Worm (Caenorhabditis elegans) whole organism, late embryonic: ENCODE measurements around the gene F22F7.8.

ENCODE experiments used
- C08G9.2 ChIP-seq: sonication (generic microtip); optimal IDR thresholded peaks from 2 replicates; lab custom pipeline; 2016; ENCODE audit warnings: mild to moderate bottlenecking, missing genetic modification characterization, moderate library complexity, missing compliant biosample characterization
- F13H6.1 ChIP-seq: sonication (generic microtip); optimal IDR thresholded peaks from 2 replicates; lab custom pipeline; 2016; ENCODE audit warnings: missing genetic modification characterization, missing compliant biosample characterization
- K02D7.2 ChIP-seq: sonication (generic microtip); optimal IDR thresholded peaks from 2 replicates; lab custom pipeline; 2017; ENCODE audit warnings: mild to moderate bottlenecking, missing genetic modification characterization, missing compliant biosample characterization
- K09A11.1 ChIP-seq: sonication (generic microtip); optimal IDR thresholded peaks from 2 replicates; lab custom pipeline; 2017; ENCODE audit warnings: antibody characterized with exemption, mild to moderate bottlenecking, missing genetic modification characterization, missing compliant biosample characterization; ENCODE audit not compliant: insufficient read depth
- T23F11.4 ChIP-seq: fragments of 200-800 bp; sonication (Bioruptor generic); optimal IDR thresholded peaks from 2 replicates; lab custom pipeline; 2018; ENCODE audit warnings: mild to moderate bottlenecking, missing genetic modification characterization, missing compliant biosample characterization
- ahr-1 ChIP-seq: sonication (generic microtip); optimal IDR thresholded peaks from 2 replicates; lab custom pipeline; 2016; ENCODE audit warnings: missing genetic modification characterization, missing compliant biosample characterization
- ama-1 ChIP-seq: fragments of 150-350 bp; optimal IDR thresholded peaks from 2 replicates; lab custom pipeline; 2014
- ceh-18 ChIP-seq: sonication (generic microtip); optimal IDR thresholded peaks from 2 replicates; lab custom pipeline; 2016; ENCODE audit warnings: missing genetic modification characterization, missing compliant biosample characterization
- ceh-2 ChIP-seq: sonication (generic microtip); optimal IDR thresholded peaks from 2 replicates; lab custom pipeline; 2016; ENCODE audit warnings: missing genotype, missing genetic modification characterization, missing compliant biosample characterization
- ceh-31 ChIP-seq: sonication (generic microtip); optimal IDR thresholded peaks from 2 replicates; lab custom pipeline; 2016; ENCODE audit warnings: missing genetic modification characterization, missing compliant biosample characterization
- ceh-34 ChIP-seq: sonication (generic microtip); optimal IDR thresholded peaks from 2 replicates; lab custom pipeline; 2016; ENCODE audit warnings: mild to moderate bottlenecking, missing genetic modification characterization, missing compliant biosample characterization
- ceh-6 ChIP-seq: fragments of 200-800 bp; sonication (Bioruptor generic); optimal IDR thresholded peaks from 2 replicates; lab custom pipeline; 2018; ENCODE audit warnings: mild to moderate bottlenecking, missing genetic modification characterization, missing compliant biosample characterization
- dmd-4 ChIP-seq: sonication (generic microtip); optimal IDR thresholded peaks from 2 replicates; lab custom pipeline; 2016; ENCODE audit warnings: borderline replicate concordance, missing genetic modification characterization, missing compliant biosample characterization
- fax-1 ChIP-seq: sonication (generic microtip); optimal IDR thresholded peaks from 2 replicates; lab custom pipeline; 2016; ENCODE audit warnings: missing genotype, missing genetic modification characterization, missing compliant biosample characterization
- fkh-6 ChIP-seq: sonication (generic microtip); optimal IDR thresholded peaks from 2 replicates; lab custom pipeline; 2016; ENCODE audit warnings: missing genetic modification characterization, missing compliant biosample characterization
- hlh-15 ChIP-seq: sonication (generic microtip); optimal IDR thresholded peaks from 2 replicates; lab custom pipeline; 2016; ENCODE audit warnings: missing genetic modification characterization, missing compliant biosample characterization
- hlh-30 ChIP-seq: sonication (generic microtip); optimal IDR thresholded peaks from 2 replicates; lab custom pipeline; 2017; ENCODE audit warnings: antibody characterized with exemption, missing genetic modification characterization, missing compliant biosample characterization; ENCODE audit not compliant: insufficient read depth
- hlh-6 ChIP-seq: sonication (generic microtip); optimal IDR thresholded peaks from 2 replicates; lab custom pipeline; 2016; ENCODE audit warnings: missing genotype, missing genetic modification characterization, missing compliant biosample characterization
- lim-6 ChIP-seq: sonication (generic microtip); optimal IDR thresholded peaks from 2 replicates; lab custom pipeline; 2016; ENCODE audit warnings: missing genetic modification characterization, missing compliant biosample characterization
- lin-11 ChIP-seq: fragments of 200-800 bp; sonication (Bioruptor generic); optimal IDR thresholded peaks from 2 replicates; lab custom pipeline; 2018; ENCODE audit warnings: mild to moderate bottlenecking, missing genetic modification characterization, missing compliant biosample characterization
- madf-2 ChIP-seq: sonication (generic microtip); optimal IDR thresholded peaks from 2 replicates; lab custom pipeline; 2017; ENCODE audit warnings: missing genetic modification characterization, missing compliant biosample characterization
- nfya-1 ChIP-seq: sonication (generic microtip); optimal IDR thresholded peaks from 2 replicates; lab custom pipeline; 2017; ENCODE audit warnings: missing genetic modification characterization, mild to moderate bottlenecking, missing compliant biosample characterization, antibody characterized with exemption, moderate library complexity
- nhr-11 ChIP-seq: fragments of 150-350 bp; optimal IDR thresholded peaks from 2 replicates; lab custom pipeline; 2014; ENCODE audit warnings: missing biosample characterization, missing genetic modification characterization
- npax-4 ChIP-seq: sonication (generic microtip); optimal IDR thresholded peaks from 2 replicates; lab custom pipeline; 2016; ENCODE audit warnings: missing genetic modification characterization, missing compliant biosample characterization
- pag-3 ChIP-seq: sonication (generic microtip); optimal IDR thresholded peaks from 2 replicates; lab custom pipeline; 2016; ENCODE audit warnings: missing compliant biosample characterization, missing genetic modification characterization, borderline replicate concordance
- pat-9 ChIP-seq: fragments of 200-800 bp; sonication (Bioruptor generic); optimal IDR thresholded peaks from 2 replicates; lab custom pipeline; 2018; ENCODE audit warnings: mild to moderate bottlenecking, missing genetic modification characterization, moderate library complexity, missing compliant biosample characterization
- pax-1 ChIP-seq: fragments of 150-350 bp; optimal IDR thresholded peaks from 2 replicates; lab custom pipeline; 2014; ENCODE audit warnings: missing biosample characterization, missing genetic modification characterization
- pha-4 ChIP-seq: fragments of 150-350 bp; optimal IDR thresholded peaks from 2 replicates; lab custom pipeline; 2018; ENCODE audit warnings: missing biosample characterization, missing genetic modification reagents, missing genetic modification characterization
- ref-2 ChIP-seq: sonication (generic microtip); optimal IDR thresholded peaks from 2 replicates; lab custom pipeline; 2016; ENCODE audit warnings: missing genetic modification characterization, missing compliant biosample characterization
- rnt-1 ChIP-seq: sonication (generic microtip); optimal IDR thresholded peaks from 2 replicates; lab custom pipeline; 2016; ENCODE audit warnings: missing genetic modification characterization, missing compliant biosample characterization
- sdc-2 ChIP-seq: sonication (generic microtip); optimal IDR thresholded peaks from 2 replicates; lab custom pipeline; 2016; ENCODE audit warnings: missing genotype, missing genetic modification characterization, missing compliant biosample characterization
- sox-4 ChIP-seq: sonication (generic microtip); optimal IDR thresholded peaks from 2 replicates; lab custom pipeline; 2017; ENCODE audit warnings: mild to moderate bottlenecking, missing genetic modification characterization, inconsistent platforms, missing compliant biosample characterization
- syd-9 ChIP-seq: sonication (generic microtip); optimal IDR thresholded peaks from 2 replicates; lab custom pipeline; 2016; ENCODE audit warnings: mild to moderate bottlenecking, missing genetic modification characterization, moderate library complexity, missing compliant biosample characterization
- tbx-2 ChIP-seq: sonication (generic microtip); optimal IDR thresholded peaks from 2 replicates; lab custom pipeline; 2016; ENCODE audit warnings: missing genetic modification characterization, missing compliant biosample characterization
- unc-42 ChIP-seq: sonication (generic microtip); optimal IDR thresholded peaks from 2 replicates; lab custom pipeline; 2016; ENCODE audit warnings: missing genotype, missing genetic modification characterization, missing compliant biosample characterization
- unc-86 ChIP-seq: sonication (generic microtip); optimal IDR thresholded peaks from 2 replicates; lab custom pipeline; 2016; ENCODE audit warnings: missing genetic modification characterization, missing compliant biosample characterization

F22F7.8 gene

ce11 chrV:2138287-2138686 is 16.5 kb upstream of the F22F7.8 start:
- TF ChIP-seq syd-9 (tag; lab: Kevin White, UChicago) (no peak), pag-3 (tag; lab: Kevin White, UChicago) (no peak), ceh-2 (tag; lab: Kevin White, UChicago) (no peak), pat-9 (tag; lab: Kevin White, UChicago) (no peak)
- TF ChIP-seq, all 69 proteins: peak for 0

- TF ChIP-seq unc-86 = no peak
- no peak for TF ChIP-seq sdc-2 (tag; lab: Kevin White, UChicago)
- no peak for TF ChIP-seq hlh-6
- no peak for TF ChIP-seq T23F11.4
- TF ChIP-seq ceh-34 (tag; lab: Kevin White, UChicago) = no peak
- TF ChIP-seq, all 69 proteins: peak for 0
These were observed 15.2 kb upstream of the F22F7.8 start for ce11 chrV:2137010-2137409.

- TF ChIP-seq unc-42 (tag; lab: Kevin White, UChicago) = peak; percentile 3
- no peak for TF ChIP-seq fkh-6 (tag; lab: Kevin White, UChicago)
- TF ChIP-seq lim-6 (tag; lab: Kevin White, UChicago) = no peak
- TF ChIP-seq ceh-2 (tag; lab: Kevin White, UChicago) = no peak
- TF ChIP-seq sox-4 (tag; lab: Kevin White, UChicago) = peak; percentile 21
- TF ChIP-seq pha-4 = no peak
- TF ChIP-seq, all 69 proteins: peak for 2
These were observed 13.6 kb upstream of the F22F7.8 start for ce11 chrV:2135323-2135722.

- TF ChIP-seq unc-42 (tag; lab: Kevin White, UChicago) (peak; percentile 19), F13H6.1 (tag; lab: Kevin White, UChicago) (no peak), hlh-30 (tag; lab: Kevin White, UChicago) (peak; percentile 56)
These were observed 12.6 kb upstream of the F22F7.8 start for ce11 chrV:2134340-2134739.

ce11 chrV:2133512-2133911 is 11.8 kb upstream of the F22F7.8 start:
- no peak for TF ChIP-seq npax-4 (tag; lab: Kevin White, UChicago)
- TF ChIP-seq nfya-1 = peak; percentile 39
- no peak for TF ChIP-seq pax-1 (tag; lab: Kevin White, UChicago)
- TF ChIP-seq K02D7.2 (tag; lab: Kevin White, UChicago) = no peak
- peak; percentile 67 for TF ChIP-seq ceh-18 (tag; lab: Kevin White, UChicago)
- TF ChIP-seq hlh-30 (tag; lab: Kevin White, UChicago) = peak; percentile 71
- no peak for TF ChIP-seq lin-11
- peak; percentile 50 for TF ChIP-seq ref-2 (tag; lab: Kevin White, UChicago)
- TF ChIP-seq K09A11.1 (tag; lab: Kevin White, UChicago) = no peak
- peak; percentile 0 for TF ChIP-seq unc-42 (tag; lab: Kevin White, UChicago)
- peak; percentile 62 for TF ChIP-seq ceh-31
- no peak for TF ChIP-seq ahr-1 (tag; lab: Kevin White, UChicago)
- TF ChIP-seq tbx-2 (tag; lab: Kevin White, UChicago) = peak; percentile 30

- TF ChIP-seq T23F11.4 (no peak), pax-1 (tag; lab: Kevin White, UChicago) (no peak), pat-9 (tag; lab: Kevin White, UChicago) (no peak), K09A11.1 (tag; lab: Kevin White, UChicago) (no peak), fax-1 (no peak), ceh-6 (GFP tag; lab: Kevin White, UChicago) (no peak), hlh-15 (no peak), hlh-6 (no peak), syd-9 (tag; lab: Kevin White, UChicago) (no peak), ceh-31 (no peak), ama-1 (lab: Kevin White, UChicago) (no peak), madf-2 (no peak), npax-4 (tag; lab: Kevin White, UChicago) (no peak), unc-42 (tag; lab: Kevin White, UChicago) (no peak), nhr-11 (tag; lab: Kevin White, UChicago) (no peak), dmd-4 (tag; lab: Kevin White, UChicago) (no peak), rnt-1 (tag; lab: Kevin White, UChicago) (no peak), C08G9.2 (tag; lab: Kevin White, UChicago) (no peak)
These were observed 10.9 kb upstream of the F22F7.8 start for ce11 chrV:2132675-2133074.
